Fruit fly (Drosophila melanogaster): ENCODE data around the gene dbf.

Gene dbf

dm6 chr2L:10688764-10689163 lies 37.4 kb downstream of the dbf start:
- no peak for TF ChIP-seq CG15336 (GFP tag; IDR thresholded peaks at IDR 0.05)
- no peak for TF ChIP-seq CG11762 (GFP tag; optimal IDR thresholded peaks at IDR 0.05; ENCODE audit: insufficient read depth)
- TF ChIP-seq CG10669 (GFP tag; optimal IDR thresholded peaks at IDR 0.05) = no peak
- TF ChIP-seq Gug (GFP tag; IDR thresholded peaks at IDR 0.05) = no peak
- no peak for TF ChIP-seq achi (GFP tag; optimal IDR thresholded peaks at IDR 0.05)
- TF ChIP-seq salr (GFP tag; optimal IDR thresholded peaks at IDR 0.05) = no peak
- TF ChIP-seq cyc (GFP tag; optimal IDR thresholded peaks at IDR 0.05) = no peak
- TF ChIP-seq Blimp-1 (GFP tag; optimal IDR thresholded peaks at IDR 0.05) = no peak
- TF ChIP-seq Sox102F (GFP tag; optimal IDR thresholded peaks at IDR 0.05) = no peak
- no peak for TF ChIP-seq svp (GFP tag)
- TF ChIP-seq esn (GFP tag; optimal IDR thresholded peaks at IDR 0.05) = no peak
- no peak for TF ChIP-seq dac (GFP tag; optimal IDR thresholded peaks at IDR 0.05)
- no peak for TF ChIP-seq CG8319 (GFP tag; optimal IDR thresholded peaks at IDR 0.05)
- TF ChIP-seq acj6 (GFP tag; optimal IDR thresholded peaks at IDR 0.05) = no peak
- no peak for TF ChIP-seq CG6163 (GFP tag; IDR thresholded peaks at IDR 0.05)

DNA sequence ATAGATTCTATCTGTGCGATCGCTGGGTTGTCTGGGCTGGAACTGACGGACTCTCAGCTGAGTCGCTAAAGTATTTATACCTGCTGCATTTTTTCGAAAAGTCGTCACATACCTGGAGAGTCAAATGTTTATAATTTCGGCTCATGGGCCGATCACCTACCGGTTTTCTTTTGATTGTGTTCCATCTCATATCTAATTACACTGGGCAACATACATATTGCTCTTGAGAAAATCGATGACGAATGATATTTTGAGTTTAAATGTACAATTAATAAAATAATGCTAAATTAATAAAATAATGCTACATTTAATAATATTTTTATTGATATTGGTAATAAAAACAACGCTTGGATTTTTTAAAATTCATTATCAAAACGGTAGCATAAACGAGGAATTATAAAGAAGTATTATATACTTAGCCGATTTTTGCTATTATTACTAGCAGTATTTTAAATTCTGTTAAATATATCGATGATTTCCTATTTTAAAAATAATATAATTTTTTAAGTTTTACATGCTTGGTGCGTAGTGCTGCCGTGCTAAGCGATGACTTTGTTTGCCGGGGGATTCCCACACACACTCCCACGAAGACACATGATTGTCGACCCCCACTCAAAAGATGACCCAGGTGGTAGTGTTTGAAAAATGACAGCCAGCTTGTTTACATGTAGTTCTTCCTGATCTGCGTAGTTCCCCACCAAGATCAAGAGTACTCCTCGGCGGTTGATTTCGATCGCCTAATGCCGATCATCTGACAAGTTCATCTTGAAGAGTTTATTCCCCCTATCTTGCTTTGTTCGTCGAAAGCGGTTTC lies 38.0 kb downstream of the dbf start, which contains the start of gene CG7294:
CG7294 (minus strand) TSS at position 51 of the 814 bp plus-strand sequence.
- no peak for TF ChIP-seq net (GFP tag; optimal IDR thresholded peaks at IDR 0.05)
- TF ChIP-seq ss (GFP tag; optimal IDR thresholded peaks at IDR 0.05) = no peak
- TF ChIP-seq acj6 (GFP tag; optimal IDR thresholded peaks at IDR 0.05) = no peak
- TF ChIP-seq svp (GFP tag) = no peak
- no peak for TF ChIP-seq CG6808 (GFP tag; optimal IDR thresholded peaks at IDR 0.05)
- TF ChIP-seq CG9139 (GFP tag; optimal IDR thresholded peaks at IDR 0.05) = no peak
- TF ChIP-seq dsx (GFP tag; optimal IDR thresholded peaks at IDR 0.05; ENCODE audit: poor library complexity, severe bottlenecking) = no peak
- TF ChIP-seq Smox (GFP tag; optimal IDR thresholded peaks at IDR 0.05) = no peak
- TF ChIP-seq CG32006 (GFP tag; optimal IDR thresholded peaks at IDR 0.05) = no peak
- no peak for TF ChIP-seq topi (GFP tag; optimal IDR thresholded peaks at IDR 0.05)
- TF ChIP-seq CG11294 (GFP tag; IDR thresholded peaks at IDR 0.05) = no peak
- TF ChIP-seq Eip78C (GFP tag) = no peak
- TF ChIP-seq spab (GFP tag; optimal IDR thresholded peaks at IDR 0.05) = no peak
- TF ChIP-seq CG8632 (GFP tag; optimal IDR thresholded peaks at IDR 0.05) = no peak
- TF ChIP-seq CG16779 (tag; optimal IDR thresholded peaks at IDR 0.05) = no peak
- no peak for TF ChIP-seq Met (GFP tag; optimal IDR thresholded peaks at IDR 0.05)
- TF ChIP-seq pdm3 (GFP tag; optimal IDR thresholded peaks at IDR 0.05) = no peak
- no peak for TF ChIP-seq CG11762 (GFP tag; optimal IDR thresholded peaks at IDR 0.05; ENCODE audit: insufficient read depth)

- no peak for TF ChIP-seq Gug (GFP tag; IDR thresholded peaks at IDR 0.05)
- no peak for TF ChIP-seq pdm3 (GFP tag; optimal IDR thresholded peaks at IDR 0.05)
- no peak for TF ChIP-seq dac (GFP tag; optimal IDR thresholded peaks at IDR 0.05)
- TF ChIP-seq ss (GFP tag; optimal IDR thresholded peaks at IDR 0.05) = no peak
- no peak for TF ChIP-seq CG6808 (GFP tag; optimal IDR thresholded peaks at IDR 0.05)
- TF ChIP-seq CG32006 (GFP tag; optimal IDR thresholded peaks at IDR 0.05) = no peak
- TF ChIP-seq CG11762 (GFP tag; optimal IDR thresholded peaks at IDR 0.05; ENCODE audit: insufficient read depth) = no peak
- TF ChIP-seq CG3919 (GFP tag; optimal IDR thresholded peaks at IDR 0.05) = no peak
- no peak for TF ChIP-seq Lpt (GFP tag; optimal IDR thresholded peaks at IDR 0.05)
- no peak for TF ChIP-seq vri (GFP tag; optimal IDR thresholded peaks at IDR 0.05)
Measured at dm6 chr2L:10693018-10693417, 41.6 kb downstream of the dbf start.

DNA sequence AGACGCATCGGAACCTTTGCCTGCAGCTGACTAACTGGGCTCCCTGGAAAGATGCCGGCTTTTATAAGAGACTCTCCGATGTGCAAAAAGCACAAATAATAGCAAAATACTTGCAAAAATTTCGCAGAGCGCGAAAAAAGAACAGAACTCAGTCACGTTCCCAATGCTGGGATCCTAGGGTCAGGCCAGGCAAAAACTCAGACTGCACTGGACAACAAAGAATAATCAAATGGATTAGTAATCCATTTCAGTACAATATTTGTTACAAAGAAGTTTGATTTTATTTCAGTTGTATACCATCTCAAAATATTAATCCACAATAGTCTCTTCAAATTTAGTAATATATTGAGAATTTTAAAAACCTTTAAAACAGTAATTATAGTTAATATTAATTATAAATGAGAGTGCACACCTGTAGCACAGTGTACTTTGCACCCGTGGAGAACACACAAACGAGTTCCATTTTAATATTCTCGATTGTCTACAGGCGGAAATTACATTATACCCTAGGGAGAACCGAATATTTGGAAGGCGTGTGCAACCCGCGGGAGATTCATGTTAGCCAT lies 42.7 kb downstream of the dbf start, which contains the start of gene CG17108:
CG17108 (minus strand) TSS at position 51 of the 566 bp plus-strand sequence.
- TF ChIP-seq svp (GFP tag) (peak; percentile 80), CG6808 (GFP tag; optimal IDR thresholded peaks at IDR 0.05) (peak; percentile 42), CG6276 (GFP tag; optimal IDR thresholded peaks at IDR 0.05) (no peak), ss (GFP tag; optimal IDR thresholded peaks at IDR 0.05) (peak in 1 of 2 experiments; percentile 22), fd59A (GFP tag; optimal IDR thresholded peaks at IDR 0.05) (no peak), Eip78C (GFP tag) (peak; percentile 30), CG6163 (GFP tag; IDR thresholded peaks at IDR 0.05) (no peak), dsx (GFP tag; optimal IDR thresholded peaks at IDR 0.05; ENCODE audit: poor library complexity, severe bottlenecking) (peak; percentile 8), CG10669 (GFP tag; optimal IDR thresholded peaks at IDR 0.05) (no peak), Smox (GFP tag; optimal IDR thresholded peaks at IDR 0.05) (no peak), CG3919 (GFP tag; optimal IDR thresholded peaks at IDR 0.05) (no peak), CG16779 (tag; optimal IDR thresholded peaks at IDR 0.05) (no peak), CG7368 (GFP tag; optimal IDR thresholded peaks at IDR 0.05) (no peak), CG11902 (GFP tag; optimal IDR thresholded peaks at IDR 0.05) (no peak), CG9139 (GFP tag; optimal IDR thresholded peaks at IDR 0.05) (peak; percentile 21), salr (GFP tag; optimal IDR thresholded peaks at IDR 0.05) (no peak), Hr38 (GFP tag; optimal IDR thresholded peaks at IDR 0.05) (no peak), Ets96B (tag; optimal IDR thresholded peaks at IDR 0.05) (peak; percentile 53), CG10631 (GFP tag; optimal IDR thresholded peaks at IDR 0.05) (no peak)
